Worm (Caenorhabditis elegans): ENCODE data around the gene F16B12.6.

F16B12.6 gene

ce11 chrX:14145634-14146033 is 43.5 kb downstream of the F16B12.6 start:
- TF ChIP-seq ztf-29 (GFP tag; IDR thresholded peaks at IDR 0.05): no peak
- no peak for TF ChIP-seq ztf-23 (GFP tag; IDR thresholded peaks at IDR 0.05)
- no peak for TF ChIP-seq ref-1 (GFP tag; conservative IDR thresholded peaks at IDR 0.05)

DNA sequence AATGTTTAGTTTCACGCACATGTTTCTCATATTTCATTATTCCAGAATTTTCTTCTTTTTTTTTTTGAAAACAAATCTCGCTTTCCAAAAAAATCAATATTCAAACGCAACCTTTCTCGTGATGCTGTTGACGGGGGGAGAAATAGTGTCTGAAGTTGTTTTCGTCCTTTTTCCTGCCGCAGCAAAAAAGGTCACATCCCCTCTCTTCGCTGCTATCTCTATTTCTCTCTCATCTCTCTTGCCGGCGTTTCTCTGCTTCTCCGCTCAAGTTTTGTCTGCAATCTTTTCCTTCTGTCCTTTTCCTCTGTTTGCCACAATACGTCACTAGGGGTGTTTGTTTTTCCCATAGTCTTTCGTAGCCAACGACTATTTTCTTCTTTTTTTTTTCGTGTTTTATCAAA is 44.6 kb downstream of the F16B12.6 start:
- TF ChIP-seq T22C8.4 (GFP tag; IDR thresholded peaks at IDR 0.05): no peak
- TF ChIP-seq ztf-29 (GFP tag; IDR thresholded peaks at IDR 0.05): no peak
- no peak for TF ChIP-seq med-1 (GFP tag; optimal IDR thresholded peaks at IDR 0.05; ENCODE audit: insufficient read depth)
- no peak for TF ChIP-seq flt-1 (GFP tag; IDR thresholded peaks at IDR 0.05)
- no peak for TF ChIP-seq klf-2 (GFP tag; conservative IDR thresholded peaks at IDR 0.05)
- peak; percentile 14 for TF ChIP-seq cog-1 (tag; optimal IDR thresholded peaks at IDR 0.05)
- TF ChIP-seq ref-1 (GFP tag; conservative IDR thresholded peaks at IDR 0.05): no peak
- no peak for TF ChIP-seq ztf-23 (GFP tag; IDR thresholded peaks at IDR 0.05)
- TF ChIP-seq tab-1 (GFP tag; IDR thresholded peaks at IDR 0.05): peak; percentile 28; the same call in 1 of the 2 replicates

ce11 chrX:14147400-14147799 is 45.3 kb downstream of the F16B12.6 start, which contains the start of gene akt-2:
Gene akt-2 (plus strand): TSS chrX:14147700.
- no peak for TF ChIP-seq ztf-23 (GFP tag; IDR thresholded peaks at IDR 0.05)
- no peak for TF ChIP-seq med-1 (GFP tag; optimal IDR thresholded peaks at IDR 0.05; ENCODE audit: insufficient read depth)

ce11 chrX:14152644-14153043 is 50.5 kb downstream of the F16B12.6 start:
- TF ChIP-seq ztf-29 (GFP tag; IDR thresholded peaks at IDR 0.05): no peak
- TF ChIP-seq ztf-23 (GFP tag; IDR thresholded peaks at IDR 0.05): no peak
- TF ChIP-seq klf-2 (GFP tag; conservative IDR thresholded peaks at IDR 0.05): no peak
- TF ChIP-seq ref-1 (GFP tag; conservative IDR thresholded peaks at IDR 0.05): no peak
- TF ChIP-seq flt-1 (GFP tag; IDR thresholded peaks at IDR 0.05): no peak
- TF ChIP-seq cog-1 (tag; optimal IDR thresholded peaks at IDR 0.05): no peak
- TF ChIP-seq med-1 (GFP tag; optimal IDR thresholded peaks at IDR 0.05; ENCODE audit: insufficient read depth): no peak
- TF ChIP-seq tab-1 (GFP tag; IDR thresholded peaks at IDR 0.05): no peak
- TF ChIP-seq T22C8.4 (GFP tag; IDR thresholded peaks at IDR 0.05): no peak

ce11 chrX:14156913-14157312 is 54.8 kb downstream of the F16B12.6 start, which contains the start of gene ceh-90:
Gene ceh-90 (minus strand): TSS chrX:14157013.
- TF ChIP-seq T22C8.4 (GFP tag; IDR thresholded peaks at IDR 0.05) (no peak), ztf-29 (GFP tag; IDR thresholded peaks at IDR 0.05) (no peak), klf-2 (GFP tag; conservative IDR thresholded peaks at IDR 0.05) (no peak), flt-1 (GFP tag; IDR thresholded peaks at IDR 0.05) (no peak), tab-1 (GFP tag; IDR thresholded peaks at IDR 0.05) (no peak)
